Worm (Caenorhabditis elegans): ENCODE data around the gene nas-21.

ce11 chrV:11430823-11431222 is 41.5 kb upstream of the nas-21 start:
- no peak for TF ChIP-seq madf-2 (tag; optimal IDR thresholded peaks at IDR 0.05)
- TF ChIP-seq ceh-48 (tag; optimal IDR thresholded peaks at IDR 0.05): no peak
- no peak for TF ChIP-seq pqm-1 (tag; optimal IDR thresholded peaks at IDR 0.05)
- no peak for TF ChIP-seq gmeb-2 (tag; optimal IDR thresholded peaks at IDR 0.05)
- TF ChIP-seq pha-4 (tag; optimal IDR thresholded peaks at IDR 0.05): no peak
- no peak for TF ChIP-seq ceh-14 (tag; optimal IDR thresholded peaks at IDR 0.05)
- no peak for TF ChIP-seq F13H6.1 (tag; optimal IDR thresholded peaks at IDR 0.05)
- TF ChIP-seq ama-1 (optimal IDR thresholded peaks at IDR 0.05): no peak
- no peak for TF ChIP-seq hlh-15 (tag; optimal IDR thresholded peaks at IDR 0.05)
- TF ChIP-seq T23F11.4 (GFP tag; optimal IDR thresholded peaks at IDR 0.05): no peak
- no peak for TF ChIP-seq zip-5 (tag; optimal IDR thresholded peaks at IDR 0.05)
